Fruit fly (Drosophila melanogaster): ENCODE results near the gene CG6178.

dm6 chr3R:24104471-24105311 lies 47.5 kb upstream of the CG6178 start:
- TF ChIP-seq ttk (optimal IDR thresholded peaks at IDR 0.05) (no peak), Myc (optimal IDR thresholded peaks at IDR 0.05) (no peak), Sin3A (optimal IDR thresholded peaks at IDR 0.05) (no peak), h (optimal IDR thresholded peaks at IDR 0.05) (no peak), insv (optimal IDR thresholded peaks at IDR 0.05) (no peak)
